Fruit fly (Drosophila melanogaster): ENCODE measurements around the gene CrebA.

The CrebA gene

dm6 chr3L:15592536-15593260, 57.5 kb downstream of the CrebA start (continued):
- TF ChIP-seq dpn (GFP tag; optimal IDR thresholded peaks at IDR 0.05) (peak in 1 of 2 experiments; percentile 11), Taf1 (GFP tag; IDR thresholded peaks at IDR 0.05) (no peak), CG16815 (GFP tag; optimal IDR thresholded peaks at IDR 0.05) (no peak), pzg (GFP tag; optimal IDR thresholded peaks at IDR 0.05) (no peak), CG9609 (GFP tag; optimal IDR thresholded peaks at IDR 0.05) (no peak), sens-2 (GFP tag; IDR thresholded peaks at IDR 0.05) (no peak), CG3995 (GFP tag; optimal IDR thresholded peaks at IDR 0.05) (no peak), CG14710 (tag; optimal IDR thresholded peaks at IDR 0.05) (peak; percentile 25), E2f2 (GFP tag; IDR thresholded peaks at IDR 0.05) (peak; percentile 30; the same call in 1 of the 2 replicates), Poxn (GFP tag; IDR thresholded peaks at IDR 0.05) (no peak), Atf3 (GFP tag; optimal IDR thresholded peaks at IDR 0.05) (no peak), CG31365 (tag; optimal IDR thresholded peaks at IDR 0.05) (no peak), pros (GFP tag; optimal IDR thresholded peaks at IDR 0.05) (no peak), CG12769 (tag; optimal IDR thresholded peaks at IDR 0.05) (no peak), Mrtf (GFP tag; IDR thresholded peaks at IDR 0.05) (no peak), Nf-YC (tag; optimal IDR thresholded peaks at IDR 0.05) (peak; percentile 59), lilli (GFP tag; optimal IDR thresholded peaks at IDR 0.05) (no peak), odd (GFP tag; optimal IDR thresholded peaks at IDR 0.05) (peak; percentile 62), Antp (GFP tag; optimal IDR thresholded peaks at IDR 0.05) (no peak), corto (GFP tag; optimal IDR thresholded peaks at IDR 0.05) (no peak), CG34224 (GFP tag; IDR thresholded peaks at IDR 0.05; ENCODE audit: partially characterized antibody) (no peak), Optix (GFP tag; IDR thresholded peaks at IDR 0.05) (no peak), PHDP (tag; optimal IDR thresholded peaks at IDR 0.05) (peak; percentile 75), Dp (GFP tag; optimal IDR thresholded peaks at IDR 0.05) (no peak), sr (GFP tag; IDR thresholded peaks at IDR 0.05) (no peak), CG4820 (GFP tag; optimal IDR thresholded peaks at IDR 0.05) (peak; percentile 2), trh (GFP tag; optimal IDR thresholded peaks at IDR 0.05) (no peak), TFAM (GFP tag; optimal IDR thresholded peaks at IDR 0.05) (no peak), lab (GFP tag; optimal IDR thresholded peaks at IDR 0.05) (peak; percentile 70), aop (GFP tag; IDR thresholded peaks at IDR 0.05) (no peak), az2 (GFP tag; optimal IDR thresholded peaks at IDR 0.05) (peak; percentile 24), scrt (GFP tag; optimal IDR thresholded peaks at IDR 0.05) (peak; percentile 4), maf-S (GFP tag; optimal IDR thresholded peaks at IDR 0.05) (no peak), Ravus (GFP tag; IDR thresholded peaks at IDR 0.05) (no peak), Atf-2 (GFP tag; optimal IDR thresholded peaks at IDR 0.05) (no peak), fd96Cb (tag; optimal IDR thresholded peaks at IDR 0.05) (peak; percentile 55), slbo (GFP tag; IDR thresholded peaks at IDR 0.05) (peak; percentile 50; the same call in 1 of the 2 replicates), CG11723 (GFP tag; optimal IDR thresholded peaks at IDR 0.05) (no peak), CG7556 (GFP tag; optimal IDR thresholded peaks at IDR 0.05) (peak; percentile 62), CG2129 (GFP tag; IDR thresholded peaks at IDR 0.05; ENCODE audit: partially characterized antibody) (no peak), B-H2 (GFP tag; optimal IDR thresholded peaks at IDR 0.05) (no peak), CG10431 (GFP tag; optimal IDR thresholded peaks at IDR 0.05) (no peak), CkIIα-i1 (GFP tag; IDR thresholded peaks at IDR 0.05) (no peak), lmd (GFP tag; IDR thresholded peaks at IDR 0.05) (peak; percentile 21; the same call in 1 of the 2 replicates), CG17359 (tag; optimal IDR thresholded peaks at IDR 0.05) (peak; percentile 61), CG6272 (GFP tag; IDR thresholded peaks at IDR 0.05) (no peak), Xbp1 (GFP tag; optimal IDR thresholded peaks at IDR 0.05) (no peak), CG5245 (GFP tag; optimal IDR thresholded peaks at IDR 0.05) (no peak), D (optimal IDR thresholded peaks at IDR 0.05) (no peak), D (GFP tag; optimal IDR thresholded peaks at IDR 0.05) (peak; percentile 21), CG7357 (GFP tag; IDR thresholded peaks at IDR 0.05) (no peak)

All from whole organism, embryonic.